Worm (Caenorhabditis elegans): ENCODE data around the gene F18H3.1.

Gene F18H3.1

ce11 chrX:13532424-13533309 is 13.2 kb downstream of the F18H3.1 start, which contains the start of gene acr-12 (continued):
- TF ChIP-seq hif-1 (tag; optimal IDR thresholded peaks at IDR 0.05) (no peak), zip-11 (GFP tag; IDR thresholded peaks at IDR 0.05) (no peak), F10B5.3 (tag; optimal IDR thresholded peaks at IDR 0.05) (no peak), aha-1 (tag) (peak; percentile 76), arid-1 (GFP tag; conservative IDR thresholded peaks at IDR 0.05) (no peak), skn-1 (tag; optimal IDR thresholded peaks at IDR 0.05) (no peak), mxl-3 (GFP tag; optimal IDR thresholded peaks at IDR 0.05) (no peak), snpc-4 (tag; optimal IDR thresholded peaks at IDR 0.05) (no peak), lsy-2 (tag; optimal IDR thresholded peaks at IDR 0.05) (no peak), duxl-1 (tag; optimal IDR thresholded peaks at IDR 0.05; ENCODE audit: poor library complexity) (no peak), nhr-10 (tag; optimal IDR thresholded peaks at IDR 0.05) (no peak), nhr-48 (tag; optimal IDR thresholded peaks at IDR 0.05) (no peak), ctbp-1 (GFP tag; IDR thresholded peaks at IDR 0.05) (no peak), mep-1 (tag; optimal IDR thresholded peaks at IDR 0.05) (no peak), zip-2 (tag; optimal IDR thresholded peaks at IDR 0.05) (no peak), nhr-76 (tag; optimal IDR thresholded peaks at IDR 0.05) (no peak), Y5F2A.4 (GFP tag; optimal IDR thresholded peaks at IDR 0.05) (no peak), vab-7 (GFP tag; IDR thresholded peaks at IDR 0.05) (no peak), F49E8.2 (tag; optimal IDR thresholded peaks at IDR 0.05; ENCODE audit: borderline replicate concordance) (no peak), ceh-44 (GFP tag; IDR thresholded peaks at IDR 0.05) (no peak), ztf-11 (tag; optimal IDR thresholded peaks at IDR 0.05) (no peak), hlh-30 (tag; optimal IDR thresholded peaks at IDR 0.05; ENCODE audit: insufficient read depth) (no peak)

ce11 chrX:13536759-13537158 is 17.3 kb downstream of the F18H3.1 start, which contains the start of gene R01E6.5:
Gene R01E6.5 (plus strand): TSS chrX:13537059.
- TF ChIP-seq snpc-4 (tag; optimal IDR thresholded peaks at IDR 0.05), result no peak
- no peak for TF ChIP-seq nhr-25 (tag; optimal IDR thresholded peaks at IDR 0.05; ENCODE audit: borderline replicate concordance, insufficient read depth)
- TF ChIP-seq unc-130 (GFP tag; optimal IDR thresholded peaks at IDR 0.05), result no peak
- no peak for TF ChIP-seq daf-12 (tag; optimal IDR thresholded peaks at IDR 0.05)
- no peak for TF ChIP-seq spr-1 (tag; optimal IDR thresholded peaks at IDR 0.05)
- TF ChIP-seq lin-29 (GFP tag; IDR thresholded peaks at IDR 0.05), result no peak
- TF ChIP-seq dmd-6 (GFP tag; IDR thresholded peaks at IDR 0.05), result no peak
- TF ChIP-seq dmd-8 (GFP tag; IDR thresholded peaks at IDR 0.05), result no peak
- TF ChIP-seq mxl-3 (GFP tag; optimal IDR thresholded peaks at IDR 0.05), result no peak
- no peak for TF ChIP-seq tag-97 (GFP tag; IDR thresholded peaks at IDR 0.05)
- TF ChIP-seq daf-19 (GFP tag; conservative IDR thresholded peaks at IDR 0.05), result no peak
- TF ChIP-seq ceh-28 (tag; optimal IDR thresholded peaks at IDR 0.05), result no peak

ce11 chrX:13539701-13540100 is 20.2 kb downstream of the F18H3.1 start:
- TF ChIP-seq hlh-11 (tag; optimal IDR thresholded peaks at IDR 0.05), result peak; percentile 61
- TF ChIP-seq lin-29 (GFP tag; IDR thresholded peaks at IDR 0.05), result no peak
- TF ChIP-seq nhr-11 (tag; optimal IDR thresholded peaks at IDR 0.05), result peak; percentile 13
- TF ChIP-seq gei-8 (GFP tag; optimal IDR thresholded peaks at IDR 0.05), result no peak
- TF ChIP-seq daf-16 (GFP tag; optimal IDR thresholded peaks at IDR 0.05), result no peak
- TF ChIP-seq daf-16 (tag; optimal IDR thresholded peaks at IDR 0.05), result peak; percentile 25
- TF ChIP-seq lsy-2 (tag; optimal IDR thresholded peaks at IDR 0.05), result peak in 1 of 2 experiments; percentile 35
- TF ChIP-seq dve-1 (tag; optimal IDR thresholded peaks at IDR 0.05; ENCODE audit: insufficient read depth), result peak; percentile 68
- TF ChIP-seq mep-1 (tag; optimal IDR thresholded peaks at IDR 0.05), result peak; percentile 18
- TF ChIP-seq Y5F2A.4 (GFP tag; optimal IDR thresholded peaks at IDR 0.05), result no peak
- TF ChIP-seq dmd-9 (GFP tag; IDR thresholded peaks at IDR 0.05), result no peak
- peak in 1 of 2 experiments; percentile 51 for TF ChIP-seq mdl-1 (tag; optimal IDR thresholded peaks at IDR 0.05)
- peak; percentile 58 for TF ChIP-seq dmd-6 (GFP tag; IDR thresholded peaks at IDR 0.05)
- peak in 1 of 2 experiments; percentile 96 for TF ChIP-seq unc-62 (GFP tag; optimal IDR thresholded peaks at IDR 0.05 in 1 of 2)
- TF ChIP-seq unc-62 (tag; optimal IDR thresholded peaks at IDR 0.05), result no peak
- no peak for TF ChIP-seq daf-8 (GFP tag; IDR thresholded peaks at IDR 0.05)
- peak; percentile 13 for TF ChIP-seq nhr-10 (tag; optimal IDR thresholded peaks at IDR 0.05)
- no peak for TF ChIP-seq Y75B8A.6 (GFP tag; IDR thresholded peaks at IDR 0.05)
- TF ChIP-seq nhr-25 (tag; optimal IDR thresholded peaks at IDR 0.05; ENCODE audit: borderline replicate concordance, insufficient read depth), result no peak
- TF ChIP-seq nhr-111 (GFP tag; optimal IDR thresholded peaks at IDR 0.05), result no peak
- TF ChIP-seq nhr-28 (tag; optimal IDR thresholded peaks at IDR 0.05), result peak; percentile 76
- peak; percentile 52 for TF ChIP-seq hlh-30 (tag; optimal IDR thresholded peaks at IDR 0.05; ENCODE audit: insufficient read depth)

Measured in whole organism, L4 larva.